Worm (Caenorhabditis elegans) whole organism, dauer: Measurements from ENCODE around the gene rab-14.

Experiments
- unc-62 ChIP-seq: sonication (generic microtip); optimal IDR thresholded peaks from 2 replicates; lab custom pipeline; 2017; ENCODE audit warnings: missing biosample characterization, missing genetic modification reagents, missing genetic modification characterization

rab-14 gene

DNA sequence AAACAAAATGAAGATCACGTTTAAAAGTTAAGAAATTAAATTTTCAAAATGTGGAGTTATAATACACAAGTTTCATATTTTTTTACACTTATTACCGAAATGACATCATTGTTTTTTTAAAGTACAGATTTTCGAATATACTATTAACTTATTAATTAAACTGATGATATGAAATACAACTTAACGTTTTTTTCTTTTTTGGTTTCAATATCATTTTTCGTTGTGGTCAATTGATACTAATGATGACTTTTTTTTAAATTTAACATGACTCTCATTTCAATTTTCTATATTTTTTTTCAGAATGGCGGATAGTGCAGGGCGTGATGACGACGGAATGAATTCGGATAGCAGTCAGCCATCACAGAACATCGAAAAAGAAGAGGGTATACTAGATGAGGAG lies 15.4 kb downstream of the rab-14 start, which contains the start of gene usp-33:
Gene usp-33 (plus strand): TSS at position 301 of the 400 bp plus-strand sequence.
- no peak for TF ChIP-seq unc-62 (GFP tag; lab: Kevin White, UChicago)

DNA sequence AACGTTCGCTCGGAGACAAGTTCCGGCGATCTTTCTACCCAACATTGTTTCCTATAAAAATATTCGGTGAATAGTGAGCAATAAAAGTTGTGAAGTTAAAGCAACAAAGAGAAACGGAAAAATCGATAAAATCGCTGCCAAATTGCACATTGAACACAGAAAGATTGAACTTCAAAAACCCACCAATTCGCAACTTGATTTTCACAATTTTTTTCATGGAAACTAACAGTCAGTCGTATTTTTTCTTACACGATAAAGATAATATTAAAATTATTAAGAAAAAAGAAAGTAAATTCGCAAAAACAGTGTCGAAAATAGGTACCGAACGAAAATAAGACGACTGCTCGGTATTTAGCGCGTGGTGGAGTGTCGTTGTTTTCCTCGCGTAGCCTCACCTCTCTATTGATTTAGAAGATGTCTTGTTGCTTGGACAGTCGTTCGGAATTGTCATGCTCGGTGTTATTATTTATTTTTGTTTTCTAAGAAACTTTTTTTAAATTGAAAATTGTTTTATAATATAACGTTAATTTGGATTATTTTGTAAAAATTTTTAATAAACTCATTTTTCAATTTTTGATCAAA lies 16.0 kb downstream of the rab-14 start, which contains the start of gene gas-1:
Gene gas-1 (minus strand): TSS at position 51 of the 582 bp plus-strand sequence.
- TF ChIP-seq unc-62 (GFP tag; lab: Kevin White, UChicago): no peak

DNA sequence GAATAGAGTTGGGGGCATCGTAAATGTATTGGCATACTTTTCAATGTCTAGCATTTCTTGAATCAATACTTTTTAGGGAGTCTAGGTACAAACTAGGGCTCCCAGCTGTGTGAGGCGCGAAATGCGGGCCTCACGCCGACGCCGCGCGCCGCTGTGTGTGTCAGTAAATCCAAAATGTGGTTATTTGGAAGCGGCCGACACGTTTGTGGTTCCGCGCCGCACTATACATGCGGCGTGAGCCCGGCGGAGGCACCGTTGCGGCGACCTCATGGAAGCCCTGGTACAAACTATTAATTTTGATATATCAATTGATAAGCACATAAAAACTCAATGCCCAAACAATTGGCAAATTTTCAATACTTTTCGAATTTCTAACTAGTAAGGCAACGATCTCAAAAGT lies 20.2 kb downstream of the rab-14 start:
- TF ChIP-seq unc-62 (GFP tag; lab: Kevin White, UChicago): no peak

DNA sequence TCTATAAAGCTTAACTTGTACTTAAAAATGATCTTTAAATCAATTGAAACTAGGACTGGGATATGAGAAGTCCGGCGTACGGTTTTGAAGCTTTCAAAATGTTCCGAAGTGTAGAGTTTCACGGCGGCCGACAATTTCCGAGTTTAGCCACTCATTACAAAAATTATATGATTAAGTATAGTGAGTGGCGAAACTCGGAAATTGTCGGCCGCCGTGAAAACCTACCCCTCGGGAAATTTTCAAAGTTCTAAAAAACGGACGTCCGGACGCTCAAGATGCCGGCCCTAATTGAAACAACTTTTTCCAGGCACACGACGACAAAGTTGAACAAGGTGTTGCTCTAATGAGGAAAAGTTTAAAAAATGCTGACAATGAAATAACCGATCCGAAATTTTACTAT lies 21.3 kb downstream of the rab-14 start:
- no peak for TF ChIP-seq unc-62 (GFP tag; lab: Kevin White, UChicago)

DNA sequence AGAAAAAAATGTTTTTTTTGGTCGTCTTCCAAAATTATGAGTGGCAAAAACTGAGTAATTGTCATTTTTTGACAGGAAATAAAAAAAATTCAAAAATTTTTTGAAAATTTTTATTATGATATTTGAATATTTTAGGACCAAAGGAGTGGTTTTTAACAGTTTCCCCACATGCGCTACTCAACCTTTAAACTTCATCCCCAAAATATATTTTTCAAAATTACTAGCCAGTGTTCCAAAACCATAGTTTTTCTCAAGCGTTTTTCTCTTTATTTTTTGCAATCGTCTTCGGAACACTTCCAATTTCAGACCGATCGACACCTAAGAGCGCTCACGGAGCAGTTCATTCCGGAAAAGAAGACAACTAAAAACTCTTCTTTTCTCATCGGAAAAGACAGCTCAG lies 29.5 kb downstream of the rab-14 start, which contains the start of gene K09A9.6:
Gene K09A9.6 (plus strand): TSS at position 301 of the 400 bp plus-strand sequence.
- TF ChIP-seq unc-62 (GFP tag; lab: Kevin White, UChicago): no peak

DNA sequence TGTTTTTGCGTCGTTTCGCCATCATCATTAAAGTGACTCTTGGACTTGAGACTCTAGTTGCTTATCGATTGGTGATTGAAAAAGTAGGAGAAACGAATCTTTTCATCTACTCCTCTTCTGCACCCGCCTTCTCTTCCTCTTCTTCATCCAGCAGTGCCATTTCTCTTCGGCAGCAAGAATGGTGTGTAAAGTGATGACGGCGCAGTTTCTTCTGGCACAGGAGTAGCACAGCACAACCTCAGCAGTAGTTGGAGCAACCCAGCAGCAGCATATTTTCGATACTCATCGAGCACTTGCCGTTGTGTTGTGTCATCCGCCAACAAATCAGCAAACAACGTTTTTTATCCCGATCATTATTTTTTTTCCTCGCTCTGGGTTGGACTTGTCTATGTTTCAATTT lies 31.0 kb downstream of the rab-14 start:
- no peak for TF ChIP-seq unc-62 (GFP tag; lab: Kevin White, UChicago)

DNA sequence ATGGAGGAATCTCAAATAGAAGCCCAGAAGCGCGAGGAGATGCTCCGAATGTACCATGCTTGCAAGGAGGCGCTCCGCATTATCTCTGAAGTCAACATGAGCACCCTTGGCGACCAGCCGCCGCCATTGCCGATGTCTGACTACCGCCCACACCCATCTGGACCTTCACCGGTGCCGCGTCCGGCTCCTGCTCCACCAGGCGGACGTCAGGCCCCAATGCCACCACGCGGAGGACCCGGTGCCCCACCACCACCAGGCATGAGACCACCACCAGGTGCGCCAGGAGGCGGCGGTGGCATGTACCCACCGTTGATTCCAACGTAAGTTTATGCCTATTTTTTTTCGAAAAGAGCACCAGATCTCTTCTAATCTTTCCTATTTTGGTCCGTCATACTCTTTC lies 34.4 kb downstream of the rab-14 start:
- TF ChIP-seq unc-62 (GFP tag; lab: Kevin White, UChicago): no peak

DNA sequence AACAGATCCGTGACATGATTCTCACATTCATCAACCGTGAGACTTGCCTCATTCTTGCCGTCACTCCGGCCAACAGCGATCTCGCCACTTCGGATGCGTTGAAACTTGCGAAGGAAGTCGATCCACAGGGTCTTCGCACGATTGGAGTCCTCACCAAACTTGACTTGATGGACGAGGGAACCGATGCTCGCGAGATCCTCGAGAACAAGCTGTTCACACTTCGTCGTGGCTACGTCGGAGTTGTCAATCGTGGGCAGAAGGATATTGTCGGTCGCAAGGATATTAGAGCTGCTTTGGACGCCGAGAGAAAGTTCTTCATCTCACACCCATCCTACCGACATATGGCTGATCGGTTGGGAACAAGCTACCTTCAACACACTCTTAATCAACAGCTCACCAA lies 36.8 kb downstream of the rab-14 start:
- no peak for TF ChIP-seq unc-62 (GFP tag; lab: Kevin White, UChicago)

DNA sequence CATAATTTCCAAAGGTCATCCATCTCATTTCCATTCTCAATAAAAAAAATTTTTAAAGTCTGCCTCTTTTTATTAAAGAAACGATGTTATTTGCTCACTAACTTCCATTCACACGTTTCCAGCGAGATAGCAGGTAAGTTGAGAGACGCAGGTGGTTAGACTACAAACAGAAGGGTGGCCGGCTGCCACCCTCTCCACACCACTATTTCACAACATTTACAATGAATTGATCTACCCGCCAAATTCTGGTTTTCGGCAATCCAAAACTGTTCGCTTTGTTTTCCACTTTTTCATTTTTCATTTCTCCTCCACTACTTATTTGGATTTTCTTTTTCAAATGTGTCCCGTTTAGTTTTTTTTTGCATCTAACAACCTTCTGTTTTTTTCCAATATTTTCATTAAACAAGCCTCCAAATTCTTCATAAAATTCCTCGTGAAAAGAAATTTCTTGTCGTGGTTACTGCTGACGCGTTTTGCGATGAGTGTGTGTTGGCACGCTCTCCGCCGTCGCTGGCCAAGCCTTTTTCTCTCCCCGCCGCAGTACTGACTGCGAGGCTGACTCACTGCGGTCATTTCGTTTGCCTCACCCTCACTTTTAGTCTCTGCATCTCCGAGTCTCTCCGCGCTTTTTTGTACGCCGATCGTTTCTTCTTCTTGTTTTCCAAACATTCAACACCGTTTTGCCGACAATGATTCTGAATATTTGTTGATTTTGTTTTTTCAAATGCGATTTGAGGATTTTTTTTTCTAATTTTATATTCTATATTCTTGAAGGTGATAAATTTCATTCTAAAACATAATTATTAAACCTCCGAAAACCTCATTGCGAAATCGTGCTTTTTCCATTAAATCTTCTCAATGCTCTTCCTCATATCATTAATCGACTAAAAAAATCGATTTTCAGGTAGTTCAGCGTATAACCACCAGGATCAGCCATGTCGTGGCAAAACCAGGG lies 38.2 kb downstream of the rab-14 start, which contains the start of gene dyn-1:
Gene dyn-1 (plus strand): TSS at position 905 of the 955 bp plus-strand sequence.
- TF ChIP-seq unc-62 (GFP tag; lab: Kevin White, UChicago): no peak

DNA sequence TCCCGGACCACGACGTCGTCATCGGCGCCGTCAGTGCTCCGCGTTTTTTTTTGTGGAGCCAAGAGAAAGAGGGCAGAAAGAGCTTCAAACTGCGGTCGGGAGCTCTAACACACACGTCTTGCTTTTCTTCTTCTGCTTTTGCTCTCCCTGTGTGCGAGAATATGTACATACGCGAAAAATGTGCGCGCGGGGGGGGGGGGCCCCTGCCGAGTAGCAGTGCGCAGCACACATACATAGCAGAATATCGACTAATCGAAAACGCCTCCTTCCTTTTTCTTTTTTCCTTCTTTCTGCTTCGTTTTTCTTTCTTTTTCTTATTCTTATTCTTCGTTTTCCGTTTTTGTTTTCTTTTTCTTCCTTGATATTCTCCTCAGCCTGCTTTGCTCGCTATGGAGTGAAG lies 39.8 kb downstream of the rab-14 start:
- no peak for TF ChIP-seq unc-62 (GFP tag; lab: Kevin White, UChicago)

DNA sequence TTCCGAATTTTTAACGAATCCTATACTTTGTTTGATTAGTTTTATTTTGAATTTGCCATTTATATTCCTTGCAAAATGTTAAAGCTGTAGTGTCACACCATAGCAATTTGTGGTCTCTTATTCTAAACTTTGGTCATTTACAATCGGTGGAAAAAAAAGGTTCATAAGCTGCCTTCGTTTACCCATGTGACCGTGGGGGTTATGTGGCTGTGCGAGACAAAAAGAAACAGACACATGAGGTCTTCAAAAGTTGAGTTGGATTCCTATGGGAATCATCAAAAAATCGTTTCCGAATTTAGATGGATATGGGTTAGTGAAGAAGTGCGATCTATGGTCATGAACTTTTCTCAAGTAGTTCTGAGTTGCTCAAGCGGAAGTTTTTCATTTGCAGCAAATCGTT lies 42.1 kb downstream of the rab-14 start:
- TF ChIP-seq unc-62 (GFP tag; lab: Kevin White, UChicago): no peak

DNA sequence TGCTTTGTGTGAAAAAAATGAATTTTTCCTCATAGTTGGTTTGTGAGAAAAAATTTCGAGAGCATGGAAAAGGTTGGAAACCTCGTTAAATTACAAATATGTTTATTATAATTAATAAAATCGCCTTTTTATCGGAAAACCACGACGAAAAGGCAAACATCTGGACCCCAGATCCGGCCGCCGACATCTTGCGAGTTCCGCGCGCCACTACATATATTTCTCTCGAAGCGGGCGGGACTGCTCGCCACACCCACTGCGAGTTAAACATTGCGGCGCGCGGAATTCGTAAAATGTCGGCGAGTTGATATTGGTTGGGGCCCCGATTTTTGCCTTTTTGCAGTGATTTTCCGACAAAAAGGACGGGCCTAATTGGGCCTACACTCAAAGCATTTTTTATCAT lies 47.0 kb downstream of the rab-14 start:
- no peak for TF ChIP-seq unc-62 (GFP tag; lab: Kevin White, UChicago)

DNA sequence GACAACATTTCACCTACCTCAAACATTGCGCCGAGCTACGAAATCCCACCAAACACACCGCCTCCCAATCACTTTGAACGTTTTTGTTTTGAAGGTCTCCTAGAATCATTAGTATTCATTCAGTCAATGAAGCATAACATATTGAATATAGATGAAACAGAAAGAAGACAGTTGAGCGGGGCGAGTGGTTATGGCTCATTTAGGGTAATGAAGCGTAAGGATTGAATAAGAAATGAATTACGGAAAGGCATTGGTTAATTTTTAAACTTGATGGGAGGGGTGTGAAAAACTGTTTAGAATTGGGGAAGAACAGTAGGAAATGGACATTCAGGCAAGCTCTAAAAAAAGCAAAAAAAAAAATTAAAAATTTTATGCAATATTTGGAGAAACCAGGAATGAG lies 48.6 kb downstream of the rab-14 start, which contains the start of gene lron-3:
Gene lron-3 (minus strand): TSS at position 101 of the 400 bp plus-strand sequence.
- TF ChIP-seq unc-62 (GFP tag; lab: Kevin White, UChicago): no peak

DNA sequence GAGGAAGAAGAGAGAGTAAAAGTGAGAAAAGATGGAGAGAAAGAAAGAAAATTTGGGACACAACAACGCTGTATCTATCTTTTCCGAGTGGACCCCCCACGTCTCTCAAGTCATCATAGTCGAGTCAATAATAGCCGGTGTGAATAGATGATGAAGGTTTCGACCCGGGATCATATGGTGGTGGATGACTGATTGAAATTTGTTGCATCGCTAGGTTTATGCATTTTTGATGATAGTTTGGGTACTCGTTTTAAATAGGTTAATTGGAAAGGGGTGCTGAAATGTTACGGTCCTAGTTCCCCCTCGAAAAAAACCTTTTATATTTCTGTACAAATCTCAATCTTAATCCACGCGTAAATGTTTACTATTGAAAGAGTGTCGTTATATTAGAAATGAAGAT lies 50.9 kb downstream of the rab-14 start:
- TF ChIP-seq unc-62 (GFP tag; lab: Kevin White, UChicago): no peak

DNA sequence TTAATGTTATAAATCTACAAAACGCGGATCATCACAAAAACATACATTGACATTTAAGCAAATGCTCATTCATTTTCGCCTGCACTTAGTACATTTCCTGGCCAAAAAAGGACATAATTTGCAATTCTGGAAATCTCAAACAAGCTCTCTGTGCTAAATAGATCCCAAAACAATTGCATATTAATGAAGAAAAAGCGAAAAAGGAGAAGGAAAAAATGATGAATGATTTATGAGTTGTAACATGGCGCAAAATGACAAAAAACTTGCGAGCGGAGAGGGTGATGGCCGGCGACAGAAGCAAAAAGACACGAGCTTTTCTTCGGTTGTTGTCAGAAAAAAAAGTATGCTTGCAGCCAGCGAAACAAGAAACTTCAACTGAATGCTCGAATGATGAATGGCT lies 51.5 kb downstream of the rab-14 start:
- TF ChIP-seq unc-62 (GFP tag; lab: Kevin White, UChicago): no peak
